Fruit fly (Drosophila melanogaster) whole organism, embryonic: ENCODE measurements around the gene Cpr66Cb.
A peak's percentile ranks its signal among the peaks of the same experiment; 100 is the strongest.

Experiments
- CG10267 ChIP-seq: fragments of 200-800 bp; sonication (Bioruptor generic); optimal IDR thresholded peaks from 2 replicates; lab custom pipeline; 2018; ENCODE audit warnings: missing biosample characterization, mild to moderate bottlenecking, missing genetic modification characterization, moderate library complexity
- CG11247 ChIP-seq: fragments of 200-800 bp; sonication (Bioruptor generic); IDR thresholded peaks from 2 replicates; pipeline ENCODE4 v1.3.6; 2022; ENCODE audit warnings: missing biosample characterization, missing genetic modification characterization
- CG13894 ChIP-seq: fragments of 200-800 bp; sonication (Bioruptor generic); optimal IDR thresholded peaks from 3 replicates; lab custom pipeline; 2018; ENCODE audit warnings: missing biosample characterization, mild to moderate bottlenecking, missing genetic modification characterization, moderate library complexity
- CG14965 ChIP-seq: fragments of 200-800 bp; sonication (Bioruptor generic); optimal IDR thresholded peaks from 2 replicates; lab custom pipeline; 2016; ENCODE audit warnings: missing biosample characterization, missing genetic modification characterization, borderline replicate concordance
- CG15601 ChIP-seq: fragments of 200-800 bp; sonication (Bioruptor generic); optimal IDR thresholded peaks from 3 replicates; lab custom pipeline; 2019; ENCODE audit warnings: missing biosample characterization, mild to moderate bottlenecking, missing genetic modification characterization, moderate library complexity
- CG17385 ChIP-seq: fragments of 200-800 bp; sonication (Bioruptor generic); optimal IDR thresholded peaks from 3 replicates; lab custom pipeline; 2018; ENCODE audit warnings: missing biosample characterization, mild to moderate bottlenecking, missing genetic modification characterization
- CG18476 ChIP-seq: fragments of 200-800 bp; sonication (Bioruptor generic); optimal IDR thresholded peaks from 2 replicates; lab custom pipeline; 2016; ENCODE audit warnings: missing biosample characterization, mild to moderate bottlenecking, missing genetic modification characterization
- CG2129 ChIP-seq: fragments of 200-800 bp; sonication (Bioruptor generic); IDR thresholded peaks from 2 replicates; pipeline ENCODE4 v1.3.6; 2022; ENCODE audit warnings: missing biosample characterization, missing genetic modification characterization; ENCODE audit not compliant: partially characterized antibody
- CG2712 ChIP-seq: fragments of 200-800 bp; optimal IDR thresholded peaks from 3 replicates; lab custom pipeline; 2019; ENCODE audit warnings: missing biosample characterization, mild to moderate bottlenecking, missing genetic modification characterization, moderate library complexity
- CG31441 ChIP-seq: fragments of 200-800 bp; sonication (Bioruptor generic); IDR thresholded peaks from 2 replicates; pipeline ENCODE4 v1.3.6; 2022; ENCODE audit warnings: missing biosample characterization, missing genetic modification characterization
- CG4282 ChIP-seq: fragments of 200-800 bp; sonication (Bioruptor generic); optimal IDR thresholded peaks from 2 replicates; lab custom pipeline; 2016; ENCODE audit warnings: missing biosample characterization, missing genetic modification characterization
- CG6791 ChIP-seq: fragments of 200-800 bp; sonication (Bioruptor generic); IDR thresholded peaks from 3 replicates; pipeline ENCODE4 v1.3.6; 2022; ENCODE audit warnings: missing biosample characterization, missing genetic modification characterization; ENCODE audit not compliant: partially characterized antibody
- CG7839 ChIP-seq: fragments of 200-800 bp; sonication (Bioruptor generic); optimal IDR thresholded peaks from 3 replicates; lab custom pipeline; 2018; ENCODE audit warnings: missing biosample characterization, mild to moderate bottlenecking, missing genetic modification characterization, moderate library complexity
- CG9437 ChIP-seq: fragments of 200-800 bp; sonication (Bioruptor generic); optimal IDR thresholded peaks from 2 replicates; lab custom pipeline; 2018; ENCODE audit warnings: missing biosample characterization, mild to moderate bottlenecking, missing genetic modification characterization
- Camta ChIP-seq: fragments of 200-800 bp; sonication (Bioruptor generic); optimal IDR thresholded peaks from 2 replicates; lab custom pipeline; 2016; ENCODE audit warnings: missing biosample characterization, missing genetic modification characterization
- Dek ChIP-seq: fragments of 200-800 bp; sonication (Bioruptor generic); optimal IDR thresholded peaks from 3 replicates; lab custom pipeline; 2019; ENCODE audit warnings: missing biosample characterization, mild to moderate bottlenecking, missing genetic modification characterization, moderate library complexity
- Dll ChIP-seq: fragments of 200-800 bp; sonication (Bioruptor generic); IDR thresholded peaks from 4 replicates; pipeline ENCODE4 v1.3.6; 2022; ENCODE audit warnings: missing biosample characterization, missing genetic modification characterization; ENCODE audit not compliant: partially characterized antibody
- Doc3 ChIP-seq: fragments of 200-800 bp; sonication (Bioruptor generic); IDR thresholded peaks from 3 replicates; pipeline ENCODE4 v1.3.6; 2022; ENCODE audit warnings: missing biosample characterization, missing genetic modification characterization; ENCODE audit not compliant: partially characterized antibody
- Dref ChIP-seq: fragments of 200-800 bp; sonication (Bioruptor generic); IDR thresholded peaks from 2 replicates; pipeline ENCODE4 v1.3.6; 2022; ENCODE audit warnings: missing biosample characterization, missing genetic modification characterization
- E2f2 ChIP-seq: fragments of 200-800 bp; sonication (Bioruptor generic); IDR thresholded peaks from 2 replicates; pipeline ENCODE4 v1.3.6; 2022; ENCODE audit warnings: missing biosample characterization, missing genetic modification characterization
- Ets97D ChIP-seq: fragments of 200-800 bp; sonication (Bioruptor generic); optimal IDR thresholded peaks from 3 replicates; lab custom pipeline; 2016; ENCODE audit warnings: missing biosample characterization, missing genetic modification characterization
- Hmr ChIP-seq: fragments of 200-800 bp; sonication (Bioruptor generic); optimal IDR thresholded peaks from 3 replicates; lab custom pipeline; 2017; ENCODE audit warnings: mild to moderate bottlenecking, missing biosample characterization, missing genetic modification reagents, missing genetic modification characterization
- Hsf ChIP-seq: fragments of 200-800 bp; sonication (Bioruptor generic); optimal IDR thresholded peaks from 3 replicates; lab custom pipeline; 2016; ENCODE audit warnings: missing biosample characterization, missing genetic modification characterization
- Myb ChIP-seq: fragments of 200-800 bp; sonication (Bioruptor generic); optimal IDR thresholded peaks from 2 replicates; lab custom pipeline; 2016; ENCODE audit warnings: missing biosample characterization, missing genetic modification characterization
- NC2α ChIP-seq: fragments of 200-800 bp; sonication (Bioruptor generic); optimal IDR thresholded peaks from 2 replicates; lab custom pipeline; 2016; ENCODE audit warnings: missing biosample characterization, missing genetic modification characterization
- Opbp ChIP-seq: fragments of 200-800 bp; sonication (Bioruptor generic); IDR thresholded peaks from 3 replicates; pipeline ENCODE4 v1.3.6; 2022; ENCODE audit warnings: missing biosample characterization, missing genetic modification characterization; ENCODE audit not compliant: partially characterized antibody
- Scr ChIP-seq: fragments of 200-800 bp; sonication (Bioruptor generic); IDR thresholded peaks from 2 replicates; pipeline ENCODE4 v1.3.6; 2022; ENCODE audit warnings: missing biosample characterization, missing genetic modification characterization; ENCODE audit not compliant: partially characterized antibody
- Sox102F ChIP-seq: fragments of 200-800 bp; sonication (Bioruptor generic); optimal IDR thresholded peaks from 2 replicates; lab custom pipeline; 2018; ENCODE audit warnings: missing biosample characterization, mild to moderate bottlenecking, missing genetic modification characterization, moderate library complexity
- amos ChIP-seq: fragments of 200-800 bp; sonication (Bioruptor generic); IDR thresholded peaks from 2 replicates; pipeline ENCODE4 v1.3.6; 2022; ENCODE audit warnings: missing biosample characterization, missing genetic modification characterization; ENCODE audit not compliant: partially characterized antibody
- ara ChIP-seq: fragments of 200-800 bp; sonication (Bioruptor generic); IDR thresholded peaks from 2 replicates; pipeline ENCODE4 v1.3.6; 2022; ENCODE audit warnings: missing biosample characterization, missing genetic modification characterization
- croc ChIP-seq: fragments of 200-800 bp; sonication (Bioruptor generic); conservative IDR thresholded peaks from 3 replicates; pipeline ENCODE4 v1.3.6; 2022; ENCODE audit warnings: missing biosample characterization, missing genetic modification characterization
- crp ChIP-seq, 2 experiments: fragments of 200-800 bp; sonication (Bioruptor generic); optimal IDR thresholded peaks; 2 replicates in 1 of 2; 3 replicates in 1 of 2; lab custom pipeline; 2017; ENCODE audit warnings: missing biosample characterization in 2 of 2, missing genetic modification characterization in 2 of 2, mild to moderate bottlenecking in 1 of 2, moderate library complexity in 1 of 2
- cwo ChIP-seq: fragments of 200-800 bp; sonication (Bioruptor generic); optimal IDR thresholded peaks from 3 replicates; lab custom pipeline; 2017; ENCODE audit warnings: missing biosample characterization, missing genetic modification characterization, mild to moderate bottlenecking, moderate library complexity, missing genetic modification reagents
- dpn ChIP-seq, 2 experiments: fragments of 200-800 bp; sonication (Bioruptor generic); optimal IDR thresholded peaks; 3 replicates each; lab custom pipeline; 2016; ENCODE audit warnings: missing biosample characterization in 2 of 2, missing genetic modification characterization in 2 of 2
- ftz-f1 ChIP-seq: fragments of 200-800 bp; sonication (Bioruptor generic); optimal IDR thresholded peaks from 2 replicates; lab custom pipeline; 2016; ENCODE audit warnings: missing biosample characterization, missing genetic modification characterization
- gem ChIP-seq: fragments of 200-800 bp; sonication (Bioruptor generic); optimal IDR thresholded peaks from 2 replicates; lab custom pipeline; 2019; ENCODE audit warnings: missing biosample characterization, mild to moderate bottlenecking, missing genetic modification characterization, moderate library complexity
- grau ChIP-seq: fragments of 200-800 bp; optimal IDR thresholded peaks from 3 replicates; lab custom pipeline; 2019; ENCODE audit warnings: missing biosample characterization, mild to moderate bottlenecking, missing genetic modification characterization, moderate library complexity
- her ChIP-seq: fragments of 200-800 bp; sonication (Bioruptor generic); optimal IDR thresholded peaks from 2 replicates; lab custom pipeline; 2016; ENCODE audit warnings: missing biosample characterization, missing genetic modification characterization
- kay ChIP-seq: fragments of 200-800 bp; sonication (Bioruptor generic); optimal IDR thresholded peaks from 2 replicates; lab custom pipeline; 2016; ENCODE audit warnings: missing biosample characterization, missing genetic modification characterization
- knrl ChIP-seq: fragments of 200-800 bp; sonication (Bioruptor generic); IDR thresholded peaks from 3 replicates; pipeline ENCODE4 v1.3.6; 2022; ENCODE audit warnings: missing biosample characterization, missing genetic modification characterization; ENCODE audit not compliant: partially characterized antibody
- odd ChIP-seq: fragments of 200-800 bp; sonication (Bioruptor generic); optimal IDR thresholded peaks from 2 replicates; lab custom pipeline; 2017; ENCODE audit warnings: missing biosample characterization, mild to moderate bottlenecking, missing genetic modification characterization
- pzg ChIP-seq: fragments of 200-800 bp; sonication (Bioruptor generic); optimal IDR thresholded peaks from 3 replicates; lab custom pipeline; 2018; ENCODE audit warnings: missing biosample characterization, mild to moderate bottlenecking, missing genetic modification characterization, moderate library complexity
- schlank ChIP-seq: fragments of 200-800 bp; sonication (Bioruptor generic); optimal IDR thresholded peaks from 2 replicates; lab custom pipeline; 2018; ENCODE audit warnings: missing biosample characterization, mild to moderate bottlenecking, missing genetic modification characterization
- sens ChIP-seq: fragments of 200-800 bp; sonication (Bioruptor generic); peaks from one replicate; lab custom pipeline; 2016; ENCODE audit warnings: missing biosample characterization, missing genetic modification characterization
- slbo ChIP-seq: fragments of 200-800 bp; sonication (Bioruptor generic); IDR thresholded peaks from 2 replicates; pipeline ENCODE4 v1.3.6; 2022; ENCODE audit warnings: missing biosample characterization, missing genetic modification characterization
- sna ChIP-seq: fragments of 200-800 bp; sonication (Bioruptor generic); IDR thresholded peaks from 2 replicates; pipeline ENCODE4 v1.3.6; 2022; ENCODE audit warnings: missing biosample characterization, missing genetic modification characterization; ENCODE audit not compliant: partially characterized antibody
- tap ChIP-seq: fragments of 200-800 bp; optimal IDR thresholded peaks from 3 replicates; lab custom pipeline; 2019; ENCODE audit warnings: missing biosample characterization, mild to moderate bottlenecking, missing genetic modification characterization, moderate library complexity
- tna ChIP-seq: fragments of 200-800 bp; sonication (Bioruptor generic); IDR thresholded peaks from 2 replicates; pipeline ENCODE4 v1.3.6; 2022; ENCODE audit warnings: missing biosample characterization, missing genetic modification characterization; ENCODE audit not compliant: partially characterized antibody
- tup ChIP-seq: fragments of 200-800 bp; sonication (Bioruptor generic); optimal IDR thresholded peaks from 2 replicates; lab custom pipeline; 2016; ENCODE audit warnings: missing biosample characterization, mild to moderate bottlenecking, missing genetic modification characterization, moderate library complexity
- yki ChIP-seq: fragments of >200 bp; optimal IDR thresholded peaks from 3 replicates; lab custom pipeline; 2018

Cpr66Cb gene

dm6 chr3L:8296941-8297340, 39.5 kb upstream of the Cpr66Cb start, which contains the start of gene Rab19 (continued):
- TF ChIP-seq Opbp (peak; percentile 72; the same call in 2 of the 3 replicates), Camta (GFP tag; lab: Kevin White, UChicago) (no peak), Scr (GFP tag; lab: Robert Waterston, UW) (peak; percentile 94), sna (peak; percentile 97), tna (peak; percentile 89), odd (no peak), sens (peak; percentile 29), grau (tag; lab: Kevin White, UChicago) (no peak), CG17385 (GFP tag; lab: Kevin White, UChicago) (peak; percentile 36), yki (lab: Kevin White, UChicago) (no peak), kay (GFP tag; lab: Kevin White, UChicago) (no peak), CG2712 (tag; lab: Kevin White, UChicago) (peak; percentile 20), croc (GFP tag; lab: Robert Waterston, UW) (no peak), Dll (GFP tag; lab: Robert Waterston, UW) (peak; percentile 98), Doc3 (GFP tag; lab: Robert Waterston, UW) (peak; percentile 98), dpn (GFP tag; optimal IDR thresholded peaks at IDR 0.05; lab: Kevin White, UChicago) (no peak), CG13894 (no peak), ftz-f1 (GFP tag; lab: Kevin White, UChicago) (no peak), cwo (GFP tag; lab: Kevin White, UChicago) (no peak), her (GFP tag; lab: Kevin White, UChicago) (no peak), Hmr (GFP tag; lab: Kevin White, UChicago) (no peak), NC2α (GFP tag; lab: Kevin White, UChicago) (no peak), ara (GFP tag; lab: Robert Waterston, UW) (no peak), Dek (tag; lab: Kevin White, UChicago) (no peak), crp (GFP tag; optimal IDR thresholded peaks at IDR 0.05; lab: Kevin White, UChicago) (peak; percentile 24 to 89), pzg (GFP tag; lab: Kevin White, UChicago) (peak; percentile 53), amos (GFP tag; lab: Robert Waterston, UW) (peak; percentile 79), CG4282 (GFP tag; lab: Kevin White, UChicago) (no peak), slbo (no peak), CG10267 (tag; lab: Kevin White, UChicago) (peak; percentile 74), CG18476 (GFP tag; lab: Kevin White, UChicago) (no peak), CG7839 (tag; lab: Kevin White, UChicago) (no peak), CG15601 (peak; percentile 48), CG9437 (GFP tag; lab: Kevin White, UChicago) (no peak), CG11247 (GFP tag; lab: Robert Waterston, UW) (no peak), gem (tag; lab: Kevin White, UChicago) (no peak), CG6791 (GFP tag; lab: Robert Waterston, UW) (peak; percentile 79), tap (tag; lab: Kevin White, UChicago) (no peak), Dref (peak; percentile 68), Ets97D (GFP tag; lab: Kevin White, UChicago) (peak; percentile 3), knrl (peak; percentile 87), tup (no peak), CG14965 (GFP tag; lab: Kevin White, UChicago) (no peak), Sox102F (no peak), schlank (no peak), CG2129 (GFP tag; lab: Robert Waterston, UW) (peak; percentile 87), Hsf (GFP tag; lab: Kevin White, UChicago) (no peak), CG31441 (no peak), E2f2 (GFP tag; lab: Robert Waterston, UW) (peak; percentile 48; the same call in 1 of the 2 replicates), Myb (GFP tag; lab: Kevin White, UChicago) (peak; percentile 85)
